Worm (Caenorhabditis elegans): ENCODE data around the gene ifta-1.

The ifta-1 gene

DNA sequence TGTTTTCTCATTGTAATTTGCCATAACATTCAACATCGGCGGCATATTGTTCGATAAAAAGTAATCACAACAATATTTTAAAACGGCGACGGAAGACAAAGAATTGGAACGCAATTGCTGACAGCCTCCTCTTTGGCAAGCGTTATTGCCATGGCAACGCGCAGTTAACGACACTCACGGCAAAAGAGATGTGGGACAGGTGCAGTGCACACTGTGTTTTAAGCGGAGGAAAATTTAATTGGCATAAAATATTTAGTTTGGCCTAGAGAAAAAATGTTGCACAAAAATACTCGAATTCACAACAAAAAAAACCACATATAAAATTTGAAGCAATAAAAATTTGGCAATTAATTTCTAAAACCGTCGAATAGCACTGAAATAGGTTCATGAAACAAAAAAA lies at the start of gene ifta-1:
TSS of gene ifta-1 (minus strand) at position 101 of the 400 bp plus-strand sequence.
- TF ChIP-seq W03F9.2 (tag; optimal IDR thresholded peaks at IDR 0.05) (no peak), him-1 (tag; optimal IDR thresholded peaks at IDR 0.05) (no peak), dao-5 (tag; optimal IDR thresholded peaks at IDR 0.05) (no peak)

DNA sequence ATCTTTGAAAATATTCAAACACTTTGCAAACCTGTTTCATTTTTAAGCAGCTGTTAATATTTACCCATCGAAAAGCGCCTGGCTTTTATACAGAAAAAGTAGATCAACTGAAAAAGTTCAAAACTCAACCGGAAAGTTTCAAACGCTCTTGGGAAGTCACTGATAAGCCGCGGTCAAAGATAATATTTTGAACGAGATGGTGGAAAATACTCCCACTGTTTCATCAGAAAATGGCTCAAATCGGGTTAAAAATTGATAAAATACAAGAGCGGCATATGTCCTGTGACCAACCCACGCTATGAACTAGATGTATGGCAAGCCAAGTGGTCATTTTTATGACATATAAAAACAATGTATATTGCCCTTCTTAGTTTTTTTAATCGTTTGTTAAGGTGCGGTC lies 46.7 kb upstream of the ifta-1 start, which contains the start of gene sulp-2:
TSS of gene sulp-2 (minus strand) at position 107 of the 400 bp plus-strand sequence.
- TF ChIP-seq dao-5 (tag; optimal IDR thresholded peaks at IDR 0.05), result no peak
- TF ChIP-seq him-1 (tag; optimal IDR thresholded peaks at IDR 0.05), result no peak
- TF ChIP-seq W03F9.2 (tag; optimal IDR thresholded peaks at IDR 0.05), result no peak

DNA sequence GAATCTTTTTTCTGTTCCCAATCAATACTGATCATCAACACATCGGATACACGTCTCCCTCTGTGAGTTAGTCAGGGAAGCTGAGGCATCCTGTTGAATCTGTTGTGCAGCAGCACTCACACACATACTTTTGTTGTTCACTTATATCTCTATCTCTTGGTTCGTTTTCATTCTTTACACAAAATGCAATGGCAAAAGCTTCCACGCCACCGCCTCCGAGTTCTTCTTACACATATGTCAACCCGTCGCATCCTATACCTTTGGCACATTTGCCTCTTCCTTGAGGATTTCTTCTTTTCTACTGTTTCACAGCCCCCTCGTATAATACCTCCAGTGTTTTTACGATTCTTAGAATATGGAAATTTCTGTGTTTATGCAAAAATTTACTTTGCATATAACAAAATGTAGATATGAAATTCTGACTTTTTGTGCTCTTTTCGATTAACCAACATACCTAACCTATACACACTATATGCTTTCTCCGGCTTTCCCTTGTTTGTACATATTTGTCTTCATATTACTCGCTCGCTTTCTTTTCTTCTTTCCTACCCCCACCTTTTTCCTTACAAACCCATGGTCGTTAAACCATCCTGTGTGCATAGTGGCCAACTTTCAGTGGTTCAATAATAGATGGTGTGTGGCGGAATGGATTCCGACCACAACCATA lies 40.1 kb upstream of the ifta-1 start, which contains the start of gene unc-97:
TSS of gene unc-97 (plus strand) at position 617 of the 667 bp plus-strand sequence.
- no peak for TF ChIP-seq W03F9.2 (tag; optimal IDR thresholded peaks at IDR 0.05)

DNA sequence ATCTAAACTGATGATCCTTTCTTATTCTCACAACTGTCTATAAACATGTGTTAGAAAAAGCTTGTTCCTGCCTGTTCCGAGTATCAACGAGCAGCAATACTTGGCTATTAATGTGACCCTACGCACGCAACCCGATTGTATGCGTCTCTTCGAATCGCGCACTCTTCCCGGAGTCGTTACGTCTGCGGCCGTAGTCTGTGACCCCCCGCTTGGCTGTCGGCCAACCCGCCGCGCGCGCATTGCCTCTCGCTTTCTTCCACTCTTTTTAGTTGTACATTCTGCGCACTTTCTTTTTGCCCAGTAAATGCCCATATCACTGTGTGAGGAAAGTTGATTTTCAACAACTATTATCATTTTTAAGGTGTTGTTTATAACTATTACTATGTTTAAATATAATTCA lies 39.3 kb upstream of the ifta-1 start:
- TF ChIP-seq W03F9.2 (tag; optimal IDR thresholded peaks at IDR 0.05) (no peak), dao-5 (tag; optimal IDR thresholded peaks at IDR 0.05) (no peak), him-1 (tag; optimal IDR thresholded peaks at IDR 0.05) (no peak)

DNA sequence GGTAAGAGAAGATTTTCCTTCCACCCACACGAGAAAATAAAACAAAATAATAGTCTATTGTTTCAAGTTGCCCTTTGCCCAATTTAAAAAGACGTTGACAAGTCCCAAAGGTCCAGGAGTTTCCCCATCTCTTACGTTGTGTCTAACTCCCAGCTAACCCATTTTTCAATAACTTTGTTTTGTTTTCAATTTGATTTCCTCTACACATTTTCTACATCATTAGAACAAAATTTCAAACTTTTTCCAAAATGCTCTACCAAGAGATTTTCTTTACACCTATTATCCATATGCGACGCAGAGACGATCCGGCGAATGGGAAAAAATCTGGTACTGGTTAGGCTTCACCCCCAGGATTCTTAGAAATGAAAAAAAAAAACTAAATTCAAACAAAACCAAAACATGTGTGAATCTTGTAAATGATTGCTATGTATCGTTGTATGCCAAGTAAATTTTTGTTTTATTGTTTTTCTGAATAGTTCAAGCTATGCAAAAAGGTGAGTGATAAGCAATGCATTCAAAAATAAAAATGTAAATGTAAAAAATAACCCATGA lies 27.2 kb upstream of the ifta-1 start:
- no peak for TF ChIP-seq W03F9.2 (tag; optimal IDR thresholded peaks at IDR 0.05)
- TF ChIP-seq dao-5 (tag; optimal IDR thresholded peaks at IDR 0.05), result no peak
- TF ChIP-seq him-1 (tag; optimal IDR thresholded peaks at IDR 0.05), result no peak

DNA sequence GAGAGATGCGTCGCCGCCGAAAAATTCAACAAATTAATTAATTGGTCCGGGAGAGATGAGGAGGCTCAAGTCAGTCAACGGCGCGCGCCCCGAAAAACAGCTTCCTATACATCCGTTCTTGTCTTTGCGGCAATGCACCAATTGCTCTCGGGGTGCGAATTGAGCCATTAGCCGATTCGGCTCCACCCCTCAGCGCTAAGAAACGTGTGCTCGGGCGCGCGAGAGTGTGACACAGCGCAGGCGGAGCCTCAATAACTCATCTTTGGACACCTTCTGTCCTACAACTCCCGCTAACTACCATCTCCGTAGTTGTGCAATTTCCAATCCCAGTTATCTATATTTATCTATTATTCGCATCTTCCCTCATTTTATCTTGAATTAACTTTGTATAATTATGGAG lies 20.1 kb upstream of the ifta-1 start:
- TF ChIP-seq W03F9.2 (tag; optimal IDR thresholded peaks at IDR 0.05) (no peak), dao-5 (tag; optimal IDR thresholded peaks at IDR 0.05) (no peak), him-1 (tag; optimal IDR thresholded peaks at IDR 0.05) (no peak)

DNA sequence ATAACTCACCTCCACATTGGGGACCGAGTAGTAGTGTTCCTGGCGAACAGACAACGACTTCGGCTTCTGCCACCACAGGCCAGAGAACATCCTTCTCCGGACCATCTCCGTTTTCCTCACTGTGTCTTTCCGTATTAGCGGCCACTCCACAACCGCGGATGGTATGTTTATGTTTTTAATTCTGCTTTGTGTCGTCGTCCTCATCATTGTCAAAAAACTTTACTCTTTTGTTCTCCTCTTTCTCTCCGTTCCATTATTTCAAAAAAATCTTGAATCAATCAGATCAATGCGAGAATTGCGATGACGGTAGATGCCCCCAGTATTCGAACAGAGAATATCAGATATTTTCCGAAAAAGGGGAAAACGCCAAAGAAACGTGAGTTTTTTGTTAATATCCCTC lies 14.9 kb upstream of the ifta-1 start, which contains the start of gene mec-2:
TSS of gene mec-2 (plus strand) at position 301 of the 400 bp plus-strand sequence.
- TF ChIP-seq dao-5 (tag; optimal IDR thresholded peaks at IDR 0.05), result no peak
- TF ChIP-seq W03F9.2 (tag; optimal IDR thresholded peaks at IDR 0.05), result no peak
- no peak for TF ChIP-seq him-1 (tag; optimal IDR thresholded peaks at IDR 0.05)

DNA sequence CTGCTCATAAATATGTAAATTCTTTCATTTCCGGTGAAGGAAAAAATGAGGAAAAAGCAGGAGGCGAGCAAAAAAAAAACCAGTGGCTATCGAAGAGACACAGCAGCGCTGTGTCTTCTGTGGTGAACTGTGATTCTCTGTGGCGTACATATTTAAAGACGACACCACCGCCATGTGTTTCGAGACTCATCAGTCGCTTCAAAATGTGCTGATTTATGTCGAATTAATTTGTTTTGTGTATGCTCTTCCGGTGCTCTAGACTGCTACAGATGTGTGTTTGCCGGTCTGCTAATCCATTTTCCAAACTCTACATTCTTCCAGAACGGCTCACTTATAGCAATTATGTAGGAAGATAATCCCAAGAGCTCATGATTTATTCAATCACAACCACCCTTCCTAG lies 12.9 kb upstream of the ifta-1 start:
- TF ChIP-seq him-1 (tag; optimal IDR thresholded peaks at IDR 0.05) (no peak), dao-5 (tag; optimal IDR thresholded peaks at IDR 0.05) (no peak), W03F9.2 (tag; optimal IDR thresholded peaks at IDR 0.05) (no peak)

DNA sequence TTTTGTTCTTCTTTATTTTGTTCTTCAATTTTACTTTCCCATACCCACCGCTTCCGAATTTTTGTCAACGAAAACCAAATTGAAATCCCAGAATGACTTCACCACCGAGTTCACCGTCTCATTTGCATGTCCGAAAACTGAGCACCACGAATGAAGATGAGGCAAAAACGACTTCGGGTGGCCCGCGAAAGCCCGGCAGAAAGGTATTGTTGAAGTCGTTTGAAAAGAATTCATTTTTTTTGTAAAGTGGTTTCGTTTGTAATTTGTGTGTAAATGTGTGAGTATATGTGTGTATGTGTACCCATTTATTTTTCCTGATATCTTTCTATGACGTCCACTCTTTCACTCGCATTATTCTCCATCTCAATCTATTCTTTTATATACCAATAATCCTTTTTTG lies 5.4 kb upstream of the ifta-1 start, which contains the start of gene C38C5.1:
TSS of gene C38C5.1 (plus strand) at position 90 of the 400 bp plus-strand sequence.
- no peak for TF ChIP-seq dao-5 (tag; optimal IDR thresholded peaks at IDR 0.05)
- no peak for TF ChIP-seq W03F9.2 (tag; optimal IDR thresholded peaks at IDR 0.05)
- TF ChIP-seq him-1 (tag; optimal IDR thresholded peaks at IDR 0.05), result no peak

DNA sequence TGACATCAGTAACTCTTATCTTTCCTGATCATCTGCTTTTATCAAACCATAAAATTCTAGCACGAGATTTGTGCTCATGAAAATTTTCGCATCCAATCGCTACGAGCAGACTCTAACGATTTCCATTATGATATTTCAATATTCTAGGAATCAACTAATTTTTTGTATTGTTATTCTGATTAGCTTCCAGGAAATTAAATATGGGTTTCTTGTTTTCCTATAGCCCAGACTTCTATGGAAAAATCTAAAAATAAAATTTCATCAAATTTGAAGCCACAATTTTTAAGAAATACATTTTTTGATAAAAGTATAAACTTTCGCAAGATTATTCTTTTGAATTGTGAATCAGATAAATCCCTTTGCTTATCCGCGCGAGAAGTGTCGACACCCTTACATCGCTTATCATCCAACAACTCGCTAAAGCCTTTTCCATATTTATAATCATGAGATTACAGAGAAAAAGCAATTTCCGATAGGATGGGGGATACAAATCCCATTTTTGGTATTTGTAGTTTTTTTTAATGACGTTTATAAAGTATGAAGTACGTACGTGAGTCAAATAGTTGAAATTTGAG lies 2.6 kb upstream of the ifta-1 start:
- TF ChIP-seq him-1 (tag; optimal IDR thresholded peaks at IDR 0.05) (no peak), W03F9.2 (tag; optimal IDR thresholded peaks at IDR 0.05) (no peak), dao-5 (tag; optimal IDR thresholded peaks at IDR 0.05) (no peak)

DNA sequence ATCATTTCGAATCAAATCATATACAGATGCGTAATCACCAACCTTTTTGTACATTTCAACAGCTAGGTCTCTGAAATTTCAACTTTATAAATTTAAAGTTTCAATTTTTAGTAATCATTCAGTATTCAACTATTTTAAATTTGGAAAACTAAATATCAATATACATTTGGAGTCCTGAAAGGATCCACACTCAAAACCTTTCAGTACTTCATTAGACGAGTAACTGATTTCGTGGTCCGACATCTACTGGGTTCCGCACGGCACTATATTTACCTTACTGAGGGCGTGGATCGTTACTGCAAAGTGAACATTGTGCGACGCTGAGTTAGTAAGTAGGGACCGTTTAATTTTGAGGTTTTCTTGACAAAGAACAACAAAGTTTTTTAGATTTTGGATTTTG lies 4.7 kb downstream of the ifta-1 start:
- no peak for TF ChIP-seq W03F9.2 (tag; optimal IDR thresholded peaks at IDR 0.05)
- no peak for TF ChIP-seq dao-5 (tag; optimal IDR thresholded peaks at IDR 0.05)
- TF ChIP-seq him-1 (tag; optimal IDR thresholded peaks at IDR 0.05), result no peak

DNA sequence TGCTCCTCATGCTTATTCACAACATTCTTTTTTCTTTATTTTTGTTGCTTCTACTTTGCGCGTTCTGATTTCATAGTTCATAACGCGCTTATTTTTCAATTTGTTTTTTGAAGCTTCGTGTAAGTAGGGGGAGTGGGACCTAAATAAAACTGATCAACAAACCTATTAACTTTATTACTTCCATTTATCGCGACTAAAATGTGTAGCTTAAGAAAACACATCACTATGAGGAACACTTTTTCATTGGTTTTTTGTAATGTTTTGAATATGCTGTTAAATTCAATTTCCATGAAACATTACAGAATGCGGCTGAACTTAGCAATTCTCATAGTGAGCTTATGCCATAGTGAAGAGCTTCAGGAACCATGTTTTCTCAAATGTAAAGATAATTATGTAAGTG lies 8.9 kb downstream of the ifta-1 start, which contains the start of gene C54G7.1:
TSS of gene C54G7.1 (plus strand) at position 301 of the 400 bp plus-strand sequence.
- TF ChIP-seq W03F9.2 (tag; optimal IDR thresholded peaks at IDR 0.05), result no peak

DNA sequence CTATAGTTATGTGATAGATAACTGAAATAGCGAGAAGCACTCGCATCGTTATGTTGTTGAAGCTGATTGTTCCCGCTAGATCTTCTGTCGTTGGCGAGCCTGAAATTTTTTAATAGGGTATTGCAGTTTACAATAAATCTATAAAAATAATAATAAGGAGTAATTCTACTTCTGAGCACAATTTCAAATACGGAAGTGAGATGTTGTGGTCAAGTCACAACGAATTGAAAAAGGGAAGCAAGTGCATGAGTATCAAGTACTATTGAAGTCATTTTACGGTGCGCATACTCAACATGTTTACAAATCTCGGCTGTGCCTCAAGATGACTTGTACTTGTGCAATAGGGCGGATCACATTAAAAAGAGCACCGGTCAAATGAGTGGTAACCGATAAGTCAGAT lies 14.1 kb downstream of the ifta-1 start, which contains the start of gene lgx-1:
TSS of gene lgx-1 (minus strand) at position 101 of the 400 bp plus-strand sequence.
- TF ChIP-seq W03F9.2 (tag; optimal IDR thresholded peaks at IDR 0.05), result no peak
- TF ChIP-seq dao-5 (tag; optimal IDR thresholded peaks at IDR 0.05), result no peak
- no peak for TF ChIP-seq him-1 (tag; optimal IDR thresholded peaks at IDR 0.05)

DNA sequence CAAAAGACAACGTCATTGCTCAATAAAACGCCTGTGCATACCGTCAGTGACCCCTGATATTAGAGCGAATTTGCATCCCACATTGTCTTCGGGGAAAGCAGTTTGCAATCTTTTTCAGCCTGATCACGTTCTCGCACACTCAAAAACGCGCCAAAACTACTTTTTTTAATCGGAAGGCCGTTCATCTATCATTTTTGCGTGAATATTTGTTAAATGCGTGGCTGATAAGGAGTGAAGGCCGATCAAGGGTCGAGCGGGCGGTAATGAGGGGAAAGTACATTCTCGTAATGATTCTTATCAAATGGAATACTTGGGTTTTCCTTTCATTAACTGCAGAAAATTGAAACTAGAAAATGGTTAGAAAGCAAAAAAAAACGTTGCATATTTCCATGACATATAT lies 28.3 kb downstream of the ifta-1 start:
- TF ChIP-seq him-1 (tag; optimal IDR thresholded peaks at IDR 0.05), result no peak
- TF ChIP-seq W03F9.2 (tag; optimal IDR thresholded peaks at IDR 0.05), result no peak
- no peak for TF ChIP-seq dao-5 (tag; optimal IDR thresholded peaks at IDR 0.05)

Measured in whole organism, L4/young adult.